Fruit fly (Drosophila melanogaster): ENCODE data around the gene CG43169.

CG43169 gene

dm6 chr3L:8839563-8840425 lies 48.6 kb downstream of the CG43169 start:
- no peak for TF ChIP-seq CG17801 (GFP tag; optimal IDR thresholded peaks at IDR 0.05; ENCODE audit: partially characterized antibody)

- TF ChIP-seq CG17801 (GFP tag; optimal IDR thresholded peaks at IDR 0.05; ENCODE audit: partially characterized antibody), result no peak
Observed at dm6 chr3L:8839130-8839529, 49.3 kb downstream of the CG43169 start.

All from ovary, adult (tissue).